Worm (Caenorhabditis elegans) whole organism, young adult: ENCODE measurements around the gene col-42.

Experiments
- B0261.1 ChIP-seq: sonication (generic microtip); optimal IDR thresholded peaks from 2 replicates; lab custom pipeline; 2016; ENCODE audit warnings: mild to moderate bottlenecking, missing genetic modification characterization, moderate library complexity, missing compliant biosample characterization
- F37B4.10 ChIP-seq: fragments of 200-800 bp; sonication (Bioruptor generic); IDR thresholded peaks from 2 replicates; pipeline ENCODE4 v1.3.6; 2022; ENCODE audit warnings: missing genetic modification characterization, missing compliant biosample characterization
- F52B5.7 ChIP-seq: sonication (generic microtip); optimal IDR thresholded peaks from 2 replicates; lab custom pipeline; 2016; ENCODE audit warnings: mild to moderate bottlenecking, missing genetic modification characterization, missing compliant biosample characterization
- ceh-100 ChIP-seq: fragments of 200-800 bp; sonication (Bioruptor generic); IDR thresholded peaks from 2 replicates; pipeline ENCODE4 v1.3.6; 2022; ENCODE audit warnings: missing genetic modification reagents, missing genetic modification characterization, missing compliant biosample characterization
- ets-4 ChIP-seq: fragments of 200-800 bp; sonication (Bioruptor generic); optimal IDR thresholded peaks from 2 replicates; lab custom pipeline; 2018; ENCODE audit warnings: mild to moderate bottlenecking, missing genetic modification characterization, missing compliant biosample characterization
- lsl-1 ChIP-seq: fragments of 200-800 bp; sonication (Bioruptor generic); optimal IDR thresholded peaks from 2 replicates; lab custom pipeline; 2018; ENCODE audit warnings: mild to moderate bottlenecking, missing genetic modification characterization, moderate library complexity, missing compliant biosample characterization
- lsy-27 ChIP-seq: sonication (generic microtip); optimal IDR thresholded peaks from 2 replicates; lab custom pipeline; 2017; ENCODE audit warnings: missing genetic modification characterization, mild to moderate bottlenecking, missing compliant biosample characterization, antibody characterized with exemption, missing genotype, borderline replicate concordance; ENCODE audit not compliant: insufficient read depth
- madf-3 ChIP-seq: fragments of 200-800 bp; sonication (Bioruptor generic); IDR thresholded peaks from 2 replicates; pipeline ENCODE4 v1.3.6; 2022; ENCODE audit warnings: missing genetic modification reagents, missing genetic modification characterization, missing compliant biosample characterization
- rec-8 ChIP-seq, 2 experiments: sonication (generic microtip); optimal IDR thresholded peaks; 2 replicates each; lab custom pipeline; 2016; ENCODE audit warnings: mild to moderate bottlenecking in 2 of 2, missing genetic modification characterization in 2 of 2, missing genetic modification reagents in 2 of 2, missing genotype in 2 of 2, missing biosample characterization in 1 of 2, missing compliant biosample characterization in 1 of 2, moderate library complexity in 1 of 2
- snpc-4 ChIP-seq, 5 experiments: fragments of 150-350 bp in 1 of 5; sonication (generic microtip) in 4 of 5; optimal IDR thresholded peaks; 2 replicates each; lab custom pipeline; 2014 to 2018; ENCODE audit warnings: missing genetic modification characterization in 5 of 5, missing biosample characterization in 3 of 5, antibody characterized with exemption in 2 of 5, mild to moderate bottlenecking in 2 of 5, missing compliant biosample characterization in 2 of 5, missing genotype in 2 of 5, moderate library complexity in 2 of 5, missing genetic modification reagents in 1 of 5
- sptf-2 ChIP-seq: fragments of 200-800 bp; sonication (Bioruptor generic); optimal IDR thresholded peaks from 2 replicates; lab custom pipeline; 2018; ENCODE audit warnings: mild to moderate bottlenecking, missing genetic modification characterization, missing compliant biosample characterization
- unc-130 ChIP-seq: sonication (generic microtip); optimal IDR thresholded peaks from 2 replicates; lab custom pipeline; 2016; ENCODE audit warnings: missing genetic modification reagents, missing genetic modification characterization, missing compliant biosample characterization
- zim-3 ChIP-seq: sonication (generic microtip); optimal IDR thresholded peaks from 2 replicates; lab custom pipeline; 2017; ENCODE audit warnings: mild to moderate bottlenecking, missing genetic modification characterization, moderate library complexity, missing compliant biosample characterization
- ztf-22 ChIP-seq: fragments of 200-800 bp; sonication (Bioruptor generic); optimal IDR thresholded peaks from 2 replicates; lab custom pipeline; 2018; ENCODE audit warnings: mild to moderate bottlenecking, missing genetic modification characterization, moderate library complexity, missing compliant biosample characterization

DNA sequence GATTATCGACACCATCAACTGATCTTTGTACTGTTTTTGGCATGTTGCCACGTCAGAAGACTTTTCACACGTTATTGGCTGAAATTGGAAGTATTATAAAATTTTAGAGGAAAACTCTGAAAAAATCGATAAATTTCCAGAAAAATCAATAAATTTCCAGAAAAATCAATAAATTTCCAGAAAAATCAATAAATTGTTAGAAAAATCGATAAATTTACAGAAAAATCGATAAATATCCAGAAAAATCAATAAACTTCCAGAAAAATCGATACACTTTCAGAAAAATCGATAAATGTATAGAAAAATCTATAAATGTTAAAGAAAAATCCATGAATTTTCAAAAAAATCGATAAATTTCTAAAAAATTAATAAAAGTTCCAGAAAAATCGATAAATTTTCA is 9.4 kb upstream of the col-42 start:
- TF ChIP-seq ztf-22 (GFP tag; lab: Kevin White, UChicago) (no peak), sptf-2 (no peak), madf-3 (GFP tag; lab: Robert Waterston, UW) (no peak), F52B5.7 (tag; lab: Kevin White, UChicago) (no peak), rec-8 (tag; optimal IDR thresholded peaks at IDR 0.05; lab: Kevin White, UChicago) (no peak), ets-4 (GFP tag; lab: Kevin White, UChicago) (no peak), B0261.1 (tag; lab: Kevin White, UChicago) (no peak), lsl-1 (GFP tag; lab: Kevin White, UChicago) (no peak), zim-3 (no peak), F37B4.10 (GFP tag; lab: Robert Waterston, UW) (no peak), snpc-4 (GFP tag; optimal IDR thresholded peaks at IDR 0.05; lab: Kevin White, UChicago) (no peak), snpc-4 (tag; optimal IDR thresholded peaks at IDR 0.05; lab: Kevin White, UChicago) (no peak), ceh-100 (GFP tag; lab: Robert Waterston, UW) (no peak), unc-130 (no peak), lsy-27 (no peak)
